Worm (Caenorhabditis elegans) whole organism, L1 larva: ENCODE data around the gene rbm-42.

Experiments
- ceh-82 ChIP-seq, 3 experiments: fragments of 150-350 bp in 1 of 3; sonication (generic microtip) in 2 of 3; optimal IDR thresholded peaks; 2 replicates each; lab custom pipeline; 2014 to 2017; ENCODE audit warnings: missing biosample characterization in 3 of 3, missing genetic modification characterization in 3 of 3
- irx-1 ChIP-seq: sonication (generic microtip); optimal IDR thresholded peaks from 2 replicates; lab custom pipeline; 2016; ENCODE audit warnings: missing genetic modification characterization, missing compliant biosample characterization
- lin-39 ChIP-seq: fragments of 150-350 bp; optimal IDR thresholded peaks from 2 replicates; lab custom pipeline; 2014; ENCODE audit warnings: missing biosample characterization, missing genetic modification reagents, missing genetic modification characterization
- lsy-2 ChIP-seq, 2 experiments: fragments of 150-350 bp; optimal IDR thresholded peaks; 2 replicates each; lab custom pipeline; 2014; ENCODE audit warnings: missing biosample characterization in 2 of 2, missing genetic modification characterization in 2 of 2
- rnt-1 ChIP-seq: sonication (generic microtip); optimal IDR thresholded peaks from 2 replicates; lab custom pipeline; 2016; ENCODE audit warnings: mild to moderate bottlenecking, missing genetic modification characterization, moderate library complexity, missing compliant biosample characterization
- unc-62 ChIP-seq: fragments of 150-350 bp; optimal IDR thresholded peaks from 2 replicates; lab custom pipeline; 2014; ENCODE audit warnings: missing biosample characterization, missing genetic modification reagents, missing genetic modification characterization

ce11 chrIII:5179166-5179565, 26.1 kb upstream of the rbm-42 start:
- no peak for TF ChIP-seq ceh-82 (tag; optimal IDR thresholded peaks at IDR 0.05; lab: Kevin White, UChicago)
- TF ChIP-seq irx-1 = no peak
- TF ChIP-seq lsy-2 (tag; optimal IDR thresholded peaks at IDR 0.05; lab: Kevin White, UChicago) = no peak
- TF ChIP-seq lin-39 (tag; lab: Kevin White, UChicago) = no peak
- no peak for TF ChIP-seq unc-62 (GFP tag; lab: Kevin White, UChicago)
- no peak for TF ChIP-seq rnt-1
